Fruit fly (Drosophila melanogaster) Kc167 (cell line): ENCODE data around the gene Marcal1.

Source experiments
- Myc ChIP-seq: fragments of >200 bp; optimal IDR thresholded peaks from 2 replicates; lab custom pipeline; 2017; ENCODE audit warnings: missing external identifiers
- Sin3A ChIP-seq: fragments of >200 bp; optimal IDR thresholded peaks from 2 replicates; lab custom pipeline; 2018; ENCODE audit warnings: missing external identifiers
- h ChIP-seq: fragments of >200 bp; optimal IDR thresholded peaks from 3 replicates; lab custom pipeline; 2018; ENCODE audit warnings: missing external identifiers
- insv ChIP-seq: fragments of >200 bp; optimal IDR thresholded peaks from 3 replicates; lab custom pipeline; 2018; ENCODE audit warnings: missing external identifiers
- psq ChIP-seq: fragments of >200 bp; optimal IDR thresholded peaks from 2 replicates; lab custom pipeline; 2017; ENCODE audit warnings: missing external identifiers
- ttk ChIP-seq: sonication (Bioruptor generic); optimal IDR thresholded peaks from 2 replicates; lab custom pipeline; 2017; ENCODE audit warnings: missing external identifiers

DNA sequence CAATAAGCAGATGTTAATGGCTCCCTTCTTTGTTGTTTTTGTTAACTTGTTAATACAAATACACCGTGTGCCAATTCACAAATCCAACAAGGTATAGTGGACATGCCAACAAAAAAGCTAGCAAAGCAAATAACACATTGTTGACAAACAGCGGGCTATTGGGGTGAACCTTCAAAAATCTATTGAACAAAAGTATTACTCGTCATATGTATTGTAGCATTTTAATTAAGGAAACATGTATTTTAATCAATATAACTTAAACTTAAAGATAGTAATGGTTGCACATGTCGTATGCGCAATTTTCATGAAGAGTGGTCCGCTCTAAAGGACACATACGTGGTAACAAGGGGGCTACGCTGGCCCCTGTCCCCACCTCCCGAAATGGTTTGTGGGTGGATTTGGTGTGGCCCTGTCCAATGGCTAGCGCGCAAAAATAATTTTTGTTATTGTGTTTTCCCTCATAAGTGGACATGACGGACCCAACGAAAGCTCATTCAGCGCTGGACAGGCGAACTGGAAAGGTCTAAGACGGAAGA is 13.0 kb upstream of the Marcal1 start, which contains the start of gene synr:
- TF ChIP-seq insv (lab: Kevin White, UChicago) (no peak), h (lab: Kevin White, UChicago) (no peak), ttk (lab: Kevin White, UChicago) (no peak), psq (lab: Kevin White, UChicago) (no peak), Myc (lab: Kevin White, UChicago) (no peak), Sin3A (lab: Kevin White, UChicago) (no peak)
